Fruit fly (Drosophila melanogaster) whole organism, embryonic: ENCODE data around the gene CG11951.

ENCODE experiments used
- B-H1 ChIP-seq: fragments of 200-800 bp; sonication (Bioruptor generic); IDR thresholded peaks from 3 replicates; pipeline ENCODE4 v1.3.6; 2022; ENCODE audit warnings: missing biosample characterization, missing genetic modification characterization
- CG11093 ChIP-seq: fragments of 200-800 bp; sonication (Bioruptor generic); IDR thresholded peaks from 3 replicates; pipeline ENCODE4 v1.3.6; 2022; ENCODE audit warnings: missing biosample characterization, missing genetic modification characterization
- CG14441 ChIP-seq: fragments of 200-800 bp; sonication (Bioruptor generic); IDR thresholded peaks from 2 replicates; pipeline ENCODE4 v1.3.6; 2022; ENCODE audit warnings: missing biosample characterization, missing genetic modification characterization
- CG14710 ChIP-seq: fragments of 200-800 bp; sonication (Bioruptor generic); optimal IDR thresholded peaks from 3 replicates; lab custom pipeline; 2019; ENCODE audit warnings: missing biosample characterization, mild to moderate bottlenecking, missing genetic modification characterization, moderate library complexity
- CG1603 ChIP-seq: fragments of 200-800 bp; sonication (Bioruptor generic); optimal IDR thresholded peaks from 2 replicates; lab custom pipeline; 2019; ENCODE audit warnings: missing biosample characterization, mild to moderate bottlenecking, missing genetic modification characterization, moderate library complexity
- CG17186 ChIP-seq: fragments of 200-800 bp; sonication (Bioruptor generic); optimal IDR thresholded peaks from 3 replicates; lab custom pipeline; 2017; ENCODE audit warnings: missing biosample characterization, missing genetic modification reagents, missing genetic modification characterization
- CG2129 ChIP-seq: fragments of 200-800 bp; sonication (Bioruptor generic); IDR thresholded peaks from 2 replicates; pipeline ENCODE4 v1.3.6; 2022; ENCODE audit warnings: missing biosample characterization, missing genetic modification characterization; ENCODE audit not compliant: partially characterized antibody
- CG32767 ChIP-seq: fragments of 200-800 bp; sonication (Bioruptor generic); IDR thresholded peaks from 2 replicates; pipeline ENCODE4 v1.3.6; 2022; ENCODE audit warnings: missing biosample characterization, missing genetic modification characterization
- CG34422 ChIP-seq: fragments of 200-800 bp; sonication (Bioruptor generic); IDR thresholded peaks from 3 replicates; pipeline ENCODE4 v1.3.6; 2022; ENCODE audit warnings: missing biosample characterization, missing genetic modification characterization
- CG4730 ChIP-seq: fragments of 200-800 bp; sonication (Bioruptor generic); IDR thresholded peaks from 2 replicates; pipeline ENCODE4 v1.3.6; 2022; ENCODE audit warnings: missing biosample characterization, missing genetic modification characterization
- CG6654 ChIP-seq: fragments of 200-800 bp; sonication (Bioruptor generic); optimal IDR thresholded peaks from 2 replicates; lab custom pipeline; 2017; ENCODE audit warnings: missing biosample characterization, mild to moderate bottlenecking, missing genetic modification characterization
- CG7928 ChIP-seq: fragments of 200-800 bp; sonication (Bioruptor generic); optimal IDR thresholded peaks from 2 replicates; lab custom pipeline; 2017; ENCODE audit warnings: missing biosample characterization, mild to moderate bottlenecking, missing genetic modification characterization
- CG8290 ChIP-seq, 3 experiments: fragments of 200-800 bp; sonication (Bioruptor generic); optimal IDR thresholded peaks; 2 replicates each; lab custom pipeline; 2016 to 2019; ENCODE audit warnings: missing biosample characterization in 3 of 3, missing genetic modification characterization in 3 of 3, mild to moderate bottlenecking in 2 of 3, moderate library complexity in 1 of 3
- CG9609 ChIP-seq: fragments of 200-800 bp; sonication (Bioruptor generic); optimal IDR thresholded peaks from 3 replicates; lab custom pipeline; 2016; ENCODE audit warnings: missing biosample characterization, missing genetic modification characterization
- Chrac-16 ChIP-seq: fragments of 200-800 bp; sonication (Bioruptor generic); optimal IDR thresholded peaks from 3 replicates; lab custom pipeline; 2016; ENCODE audit warnings: missing biosample characterization, missing genetic modification characterization
- Doc2 ChIP-seq: fragments of 200-800 bp; sonication (Bioruptor generic); IDR thresholded peaks from 2 replicates; pipeline ENCODE4 v1.3.6; 2022; ENCODE audit warnings: missing biosample characterization, missing genetic modification characterization
- Gug ChIP-seq: fragments of 200-800 bp; sonication (Bioruptor generic); IDR thresholded peaks from 4 replicates; pipeline ENCODE4 v1.3.6; 2022; ENCODE audit warnings: missing biosample characterization, missing genetic modification characterization
- Hr39 ChIP-seq: fragments of >200 bp; optimal IDR thresholded peaks from 2 replicates; lab custom pipeline; 2017
- Med ChIP-seq: fragments of 200-800 bp; sonication (Bioruptor generic); peaks from one replicate; lab custom pipeline; 2016; ENCODE audit warnings: missing biosample characterization, missing genetic modification characterization, mild to moderate bottlenecking, inconsistent platforms, moderate library complexity
- NFAT ChIP-seq: fragments of 200-800 bp; sonication (Bioruptor generic); IDR thresholded peaks from 2 replicates; pipeline ENCODE4 v1.3.6; 2022; ENCODE audit warnings: missing biosample characterization, missing genetic modification characterization
- Oaz ChIP-seq: fragments of 200-800 bp; sonication (Bioruptor generic); IDR thresholded peaks from 2 replicates; pipeline ENCODE4 v1.3.6; 2022; ENCODE audit warnings: missing biosample characterization, missing genetic modification characterization
- Oli ChIP-seq: fragments of 200-800 bp; sonication (Bioruptor generic); optimal IDR thresholded peaks from 2 replicates; lab custom pipeline; 2018; ENCODE audit warnings: missing biosample characterization, mild to moderate bottlenecking, missing genetic modification characterization, moderate library complexity
- Pdp1 ChIP-seq, 2 experiments: fragments of 200-800 bp; sonication (Bioruptor generic); optimal IDR thresholded peaks; 3 replicates each; lab custom pipeline; 2016; ENCODE audit warnings: missing biosample characterization in 2 of 2, missing genetic modification characterization in 2 of 2, mild to moderate bottlenecking in 1 of 2, moderate library complexity in 1 of 2
- Sry-δ ChIP-seq: fragments of 200-800 bp; sonication (Bioruptor generic); optimal IDR thresholded peaks from 2 replicates; lab custom pipeline; 2016; ENCODE audit warnings: missing biosample characterization, missing genetic modification characterization
- YL-1 ChIP-seq: fragments of 200-800 bp; sonication (Bioruptor generic); optimal IDR thresholded peaks from 3 replicates; lab custom pipeline; 2017; ENCODE audit warnings: missing biosample characterization, mild to moderate bottlenecking, missing genetic modification characterization
- aop ChIP-seq: fragments of 200-800 bp; sonication (Bioruptor generic); IDR thresholded peaks from 2 replicates; pipeline ENCODE4 v1.3.6; 2022; ENCODE audit warnings: missing biosample characterization, missing genetic modification characterization
- br ChIP-seq: fragments of >200 bp; optimal IDR thresholded peaks from 2 replicates; lab custom pipeline; 2017
- cas ChIP-seq: fragments of 200-800 bp; sonication (Bioruptor generic); IDR thresholded peaks from 2 replicates; pipeline ENCODE4 v1.3.6; 2022; ENCODE audit warnings: missing biosample characterization, missing genetic modification characterization
- chn ChIP-seq: fragments of 200-800 bp; sonication (Bioruptor generic); optimal IDR thresholded peaks from 2 replicates; lab custom pipeline; 2016; ENCODE audit warnings: missing biosample characterization, missing genetic modification characterization
- dysf ChIP-seq: fragments of 200-800 bp; sonication (Bioruptor generic); IDR thresholded peaks from 3 replicates; pipeline ENCODE4 v1.3.6; 2022; ENCODE audit warnings: missing biosample characterization, missing genetic modification characterization
- gem ChIP-seq: fragments of 200-800 bp; sonication (Bioruptor generic); optimal IDR thresholded peaks from 2 replicates; lab custom pipeline; 2019; ENCODE audit warnings: missing biosample characterization, mild to moderate bottlenecking, missing genetic modification characterization, moderate library complexity
- hkb ChIP-seq, 2 experiments: fragments of 200-800 bp in 1 of 2; fragments of >200 bp in 1 of 2; sonication (Bioruptor generic) in 1 of 2; IDR thresholded peaks in 1 of 2; optimal IDR thresholded peaks in 1 of 2; 2 replicates each; pipeline versions ENCODE4 v1.3.6 to Lab custom; 2017 to 2022; ENCODE audit warnings: missing biosample characterization in 1 of 2, missing genetic modification characterization in 1 of 2
- hth ChIP-seq: fragments of >200 bp; optimal IDR thresholded peaks from 2 replicates; lab custom pipeline; 2017; ENCODE audit warnings: inconsistent platforms
- ind ChIP-seq: fragments of 200-800 bp; sonication (Bioruptor generic); optimal IDR thresholded peaks from 3 replicates; lab custom pipeline; 2016; ENCODE audit warnings: missing biosample characterization, missing genetic modification characterization
- lbe ChIP-seq: fragments of 200-800 bp; sonication (Bioruptor generic); optimal IDR thresholded peaks from 2 replicates; lab custom pipeline; 2016; ENCODE audit warnings: missing biosample characterization, mild to moderate bottlenecking, missing genetic modification characterization
- nom ChIP-seq: fragments of 200-800 bp; sonication (Bioruptor generic); optimal IDR thresholded peaks from 2 replicates; lab custom pipeline; 2017; ENCODE audit warnings: missing biosample characterization, missing genetic modification characterization, mild to moderate bottlenecking, moderate library complexity, missing genetic modification reagents
- oc ChIP-seq: fragments of 200-800 bp; sonication (Bioruptor generic); optimal IDR thresholded peaks from 2 replicates; lab custom pipeline; 2018; ENCODE audit warnings: missing biosample characterization, mild to moderate bottlenecking, missing genetic modification characterization, moderate library complexity
- schlank ChIP-seq: fragments of 200-800 bp; sonication (Bioruptor generic); optimal IDR thresholded peaks from 2 replicates; lab custom pipeline; 2018; ENCODE audit warnings: missing biosample characterization, mild to moderate bottlenecking, missing genetic modification characterization
- sens ChIP-seq: fragments of 200-800 bp; sonication (Bioruptor generic); peaks from one replicate; lab custom pipeline; 2016; ENCODE audit warnings: missing biosample characterization, missing genetic modification characterization
- sisA ChIP-seq: fragments of 200-800 bp; sonication (Bioruptor generic); IDR thresholded peaks from 2 replicates; pipeline ENCODE4 v1.3.6; 2022; ENCODE audit warnings: missing biosample characterization, missing genetic modification characterization
- slbo ChIP-seq: fragments of 200-800 bp; sonication (Bioruptor generic); IDR thresholded peaks from 2 replicates; pipeline ENCODE4 v1.3.6; 2022; ENCODE audit warnings: missing biosample characterization, missing genetic modification characterization
- ssp ChIP-seq: fragments of 200-800 bp; sonication (Bioruptor generic); IDR thresholded peaks from 2 replicates; pipeline ENCODE4 v1.3.6; 2022; ENCODE audit warnings: missing biosample characterization, missing genetic modification characterization
- tin ChIP-seq: fragments of 200-800 bp; sonication (Bioruptor generic); optimal IDR thresholded peaks from 3 replicates; lab custom pipeline; 2016; ENCODE audit warnings: missing biosample characterization, missing genetic modification characterization
- ttk ChIP-seq: fragments of 200-800 bp; sonication (Bioruptor generic); IDR thresholded peaks from 2 replicates; pipeline ENCODE4 v2.1.2; 2022; ENCODE audit warnings: missing biosample characterization, missing genetic modification characterization
- tup ChIP-seq: fragments of 200-800 bp; sonication (Bioruptor generic); optimal IDR thresholded peaks from 2 replicates; lab custom pipeline; 2016; ENCODE audit warnings: missing biosample characterization, mild to moderate bottlenecking, missing genetic modification characterization, moderate library complexity
- unpg ChIP-seq: fragments of 200-800 bp; sonication (Bioruptor generic); optimal IDR thresholded peaks from 3 replicates; lab custom pipeline; 2018; ENCODE audit warnings: missing biosample characterization, mild to moderate bottlenecking, missing genetic modification characterization, moderate library complexity
- vvl ChIP-seq: fragments of 200-800 bp; sonication (Bioruptor generic); IDR thresholded peaks from 2 replicates; pipeline ENCODE4 v1.3.6; 2022; ENCODE audit warnings: missing biosample characterization, missing genetic modification characterization
- yki ChIP-seq: fragments of >200 bp; optimal IDR thresholded peaks from 3 replicates; lab custom pipeline; 2018

CG11951 gene

DNA sequence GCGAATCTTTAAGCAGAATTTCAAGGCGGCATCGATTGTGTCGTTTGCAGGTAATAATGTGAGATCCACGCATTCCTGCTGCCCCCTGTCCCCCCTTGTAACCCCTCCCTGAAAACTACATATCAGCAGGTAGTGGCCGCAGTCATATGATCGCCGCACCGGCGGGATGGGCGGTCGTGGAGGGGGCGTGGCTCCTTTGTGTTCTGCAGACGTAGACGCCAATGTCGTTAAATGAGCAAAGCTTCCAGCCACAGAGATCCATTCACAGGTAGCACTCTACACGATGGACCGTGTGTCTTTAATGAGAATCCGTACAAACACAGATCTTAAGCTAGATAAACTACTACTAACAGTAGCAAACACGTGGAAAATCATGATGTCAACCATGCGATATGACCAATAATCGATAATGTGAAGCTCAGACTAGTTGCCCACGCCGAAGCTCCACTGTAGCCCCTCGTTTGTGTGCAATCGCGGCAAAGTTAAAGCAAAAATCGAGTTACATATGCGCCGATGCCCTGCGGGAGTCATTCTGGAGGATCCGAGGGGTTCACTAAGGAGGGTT is 17.5 kb upstream of the CG11951 start, which contains the start of gene CG45544 (continued):
- TF ChIP-seq Oaz (GFP tag; lab: Robert Waterston, UW) (no peak), Sry-δ (GFP tag; lab: Kevin White, UChicago) (no peak), aop (GFP tag; lab: Robert Waterston, UW) (no peak), schlank (tag; lab: Kevin White, UChicago) (no peak), hth (lab: Kevin White, UChicago) (no peak), tup (GFP tag; lab: Kevin White, UChicago) (no peak), CG1603 (peak; percentile 16), ttk (no peak), YL-1 (GFP tag; lab: Kevin White, UChicago) (no peak), CG17186 (GFP tag; lab: Kevin White, UChicago) (no peak), vvl (GFP tag; lab: Robert Waterston, UW) (no peak), CG7928 (GFP tag; lab: Kevin White, UChicago) (no peak), B-H1 (GFP tag; lab: Robert Waterston, UW) (peak; percentile 32; the same call in 1 of the 3 replicates), CG9609 (no peak), Doc2 (GFP tag; lab: Robert Waterston, UW) (no peak), CG4730 (GFP tag; lab: Robert Waterston, UW) (no peak), chn (GFP tag; lab: Kevin White, UChicago) (no peak), unpg (no peak), CG32767 (no peak), Hr39 (lab: Kevin White, UChicago) (no peak), ind (GFP tag; lab: Kevin White, UChicago) (peak; percentile 20), br (lab: Kevin White, UChicago) (no peak), gem (tag; lab: Kevin White, UChicago) (peak; percentile 13), tin (GFP tag; lab: Kevin White, UChicago) (no peak), Chrac-16 (GFP tag; lab: Kevin White, UChicago) (no peak), nom (peak; percentile 83), CG11093 (GFP tag; lab: Robert Waterston, UW) (no peak), yki (lab: Kevin White, UChicago) (no peak), Med (peak; percentile 30), CG6654 (GFP tag; lab: Kevin White, UChicago) (no peak), slbo (GFP tag; lab: Robert Waterston, UW) (peak; percentile 24; the same call in 1 of the 2 replicates), ssp (GFP tag; lab: Robert Waterston, UW) (peak; percentile 22; the same call in 1 of the 2 replicates), lbe (GFP tag; lab: Kevin White, UChicago) (peak; percentile 88), Gug (GFP tag; lab: Robert Waterston, UW) (0 out of 4 replicates have a peak, but pooled peaks have one; percentile 40), dysf (GFP tag; lab: Robert Waterston, UW) (peak; percentile 25; the same call in 1 of the 3 replicates), cas (GFP tag; lab: Robert Waterston, UW) (no peak), NFAT (GFP tag; lab: Robert Waterston, UW) (no peak), Pdp1 (GFP tag; optimal IDR thresholded peaks at IDR 0.05; lab: Kevin White, UChicago) (peak in 1 of 2 experiments; percentile 22), sens (peak; percentile 76), CG2129 (GFP tag; lab: Robert Waterston, UW) (no peak), oc (tag; lab: Kevin White, UChicago) (no peak), CG14441 (GFP tag; lab: Robert Waterston, UW) (no peak), CG34422 (GFP tag; lab: Robert Waterston, UW) (peak; percentile 16; the same call in 1 of the 3 replicates), CG14710 (no peak), CG8290 (GFP tag; optimal IDR thresholded peaks at IDR 0.05; lab: Kevin White, UChicago) (no peak), CG8290 (tag; optimal IDR thresholded peaks at IDR 0.05; lab: Kevin White, UChicago) (peak in 1 of 2 experiments; percentile 6), hkb (optimal IDR thresholded peaks at IDR 0.05; lab: Kevin White, UChicago) (no peak), hkb (GFP tag; IDR thresholded peaks at IDR 0.05; lab: Robert Waterston, UW) (no peak), sisA (GFP tag; lab: Robert Waterston, UW) (peak; percentile 38; the same call in 1 of the 2 replicates), Oli (no peak)
